Fruit fly (Drosophila melanogaster): Measurements from ENCODE around the gene Atac3.

The Atac3 gene

DNA sequence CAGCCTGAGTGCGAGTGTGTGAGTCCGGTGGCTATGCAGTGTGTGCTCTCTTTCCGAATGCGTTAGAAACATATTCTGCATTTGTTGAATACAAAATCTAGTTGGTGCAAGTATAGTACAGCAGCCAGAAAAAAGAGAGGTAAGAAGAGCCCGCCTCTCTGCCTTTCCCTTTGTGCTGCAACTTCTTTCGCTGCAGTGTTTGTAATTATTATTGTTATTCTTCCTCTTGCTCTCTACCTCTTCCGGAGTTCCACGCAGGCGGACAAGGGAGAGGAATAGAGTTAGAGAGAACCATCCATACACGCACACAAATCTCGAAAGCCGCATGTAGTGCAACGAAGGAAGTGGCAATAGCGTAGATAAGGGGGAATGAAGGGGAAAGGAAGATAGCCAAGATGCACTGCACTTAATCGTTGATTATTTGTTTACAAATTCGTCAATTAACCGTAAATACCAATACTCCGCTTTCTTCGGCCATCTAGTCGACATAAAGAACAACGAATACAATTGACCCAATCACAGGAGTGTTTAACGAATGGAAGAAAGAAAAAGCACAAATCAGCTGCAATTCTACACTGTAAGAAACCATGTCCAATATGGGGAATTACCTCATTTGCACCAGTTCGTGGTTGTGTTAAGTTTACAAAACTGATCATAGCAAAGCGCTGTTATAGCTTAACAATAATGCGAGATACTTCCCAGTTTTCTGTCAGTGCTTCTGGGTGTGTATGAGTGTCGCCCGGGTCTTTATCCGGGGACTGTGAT lies 20.0 kb upstream of the Atac3 start (continued):
- TF ChIP-seq CG42726 (GFP tag; IDR thresholded peaks at IDR 0.05; ENCODE audit: partially characterized antibody), result no peak
- peak; percentile 43; the same call in 1 of the 3 replicates for TF ChIP-seq B-H1 (GFP tag; IDR thresholded peaks at IDR 0.05)
- TF ChIP-seq CG3838 (GFP tag; optimal IDR thresholded peaks at IDR 0.05), result no peak
- TF ChIP-seq dmrt11E (tag; optimal IDR thresholded peaks at IDR 0.05), result peak; percentile 80
- peak; percentile 88 for TF ChIP-seq chm (GFP tag; IDR thresholded peaks at IDR 0.05)
- peak; percentile 62 for TF ChIP-seq tap (tag; optimal IDR thresholded peaks at IDR 0.05)
- TF ChIP-seq CG10366 (GFP tag; IDR thresholded peaks at IDR 0.05), result peak; percentile 74
- no peak for TF ChIP-seq lov (optimal IDR thresholded peaks at IDR 0.05)
- TF ChIP-seq lov (GFP tag; IDR thresholded peaks at IDR 0.05), result peak; percentile 73; the same call in 2 of the 3 replicates
- TF ChIP-seq bcd (GFP tag; optimal IDR thresholded peaks at IDR 0.05), result peak; percentile 52
- peak; percentile 40 for TF ChIP-seq CG33213 (GFP tag; optimal IDR thresholded peaks at IDR 0.05)
- TF ChIP-seq CG4820 (GFP tag; optimal IDR thresholded peaks at IDR 0.05), result peak; percentile 74
- no peak for TF ChIP-seq CG10543 (GFP tag; optimal IDR thresholded peaks at IDR 0.05)
- peak; percentile 74 for TF ChIP-seq CG1529 (GFP tag; optimal IDR thresholded peaks at IDR 0.05)
- no peak for TF ChIP-seq Sry-δ (GFP tag; optimal IDR thresholded peaks at IDR 0.05)
- TF ChIP-seq HLH3B (GFP tag; IDR thresholded peaks at IDR 0.05), result peak; percentile 80
- TF ChIP-seq stc (GFP tag; IDR thresholded peaks at IDR 0.05), result peak; percentile 68
- peak; percentile 29 for TF ChIP-seq Ets97D (GFP tag; optimal IDR thresholded peaks at IDR 0.05)
- TF ChIP-seq CG18476 (GFP tag; optimal IDR thresholded peaks at IDR 0.05), result peak; percentile 47
- TF ChIP-seq tna (GFP tag; IDR thresholded peaks at IDR 0.05; ENCODE audit: partially characterized antibody), result no peak
- peak; percentile 61 for TF ChIP-seq mam (GFP tag; optimal IDR thresholded peaks at IDR 0.05)
- TF ChIP-seq Xrp1 (GFP tag; IDR thresholded peaks at IDR 0.05), result peak; percentile 85
- peak; percentile 51 for TF ChIP-seq CG14667 (GFP tag; IDR thresholded peaks at IDR 0.05)
- TF ChIP-seq Bteb2 (GFP tag; optimal IDR thresholded peaks at IDR 0.05), result no peak
- peak; percentile 12 for TF ChIP-seq Elba2 (GFP tag; optimal IDR thresholded peaks at IDR 0.05)
- no peak for TF ChIP-seq rib (GFP tag; IDR thresholded peaks at IDR 0.05)
- TF ChIP-seq stwl (tag; optimal IDR thresholded peaks at IDR 0.05), result no peak
- TF ChIP-seq CG12219 (GFP tag; optimal IDR thresholded peaks at IDR 0.05), result peak; percentile 71
- no peak for TF ChIP-seq CG6791 (GFP tag; IDR thresholded peaks at IDR 0.05; ENCODE audit: partially characterized antibody)
- TF ChIP-seq CG11093 (GFP tag; IDR thresholded peaks at IDR 0.05), result peak; percentile 75; the same call in 2 of the 3 replicates
- TF ChIP-seq grau (tag; optimal IDR thresholded peaks at IDR 0.05), result peak; percentile 60
- peak; percentile 80 to 92 for TF ChIP-seq bsh (GFP tag; optimal IDR thresholded peaks at IDR 0.05)
- peak; percentile 76 for TF ChIP-seq Optix (GFP tag; IDR thresholded peaks at IDR 0.05)
- TF ChIP-seq Hr78 (GFP tag; optimal IDR thresholded peaks at IDR 0.05), result peak in 1 of 2 experiments; percentile 80
- no peak for TF ChIP-seq Stat92E (GFP tag; optimal IDR thresholded peaks at IDR 0.05)
- TF ChIP-seq sd (tag; optimal IDR thresholded peaks at IDR 0.05), result no peak
- no peak for TF ChIP-seq h (optimal IDR thresholded peaks at IDR 0.05)
- TF ChIP-seq ems (GFP tag; optimal IDR thresholded peaks at IDR 0.05), result peak; percentile 67
- TF ChIP-seq dmrt99B (tag; optimal IDR thresholded peaks at IDR 0.05), result peak; percentile 83
- peak; percentile 97 for TF ChIP-seq Ets65A (GFP tag)
- no peak for TF ChIP-seq MBD-R2 (GFP tag; IDR thresholded peaks at IDR 0.05)
- peak; percentile 76 for TF ChIP-seq Chrac-16 (GFP tag; optimal IDR thresholded peaks at IDR 0.05)
- peak; percentile 76 for TF ChIP-seq pum (GFP tag; optimal IDR thresholded peaks at IDR 0.05)
- no peak for TF ChIP-seq CG12104 (GFP tag; optimal IDR thresholded peaks at IDR 0.05)
- TF ChIP-seq CG3726 (GFP tag; IDR thresholded peaks at IDR 0.05), result 0 out of 3 replicates have a peak, but pooled peaks have one; percentile 44
- TF ChIP-seq en (GFP tag; optimal IDR thresholded peaks at IDR 0.05), result peak; percentile 63
- peak; percentile 67; the same call in 1 of the 3 replicates for TF ChIP-seq CG34422 (GFP tag; IDR thresholded peaks at IDR 0.05)
- no peak for TF ChIP-seq amos (GFP tag; IDR thresholded peaks at IDR 0.05; ENCODE audit: partially characterized antibody)
- TF ChIP-seq Scr (GFP tag; IDR thresholded peaks at IDR 0.05; ENCODE audit: partially characterized antibody), result no peak
- TF ChIP-seq gt (GFP tag; IDR thresholded peaks at IDR 0.05), result peak; percentile 24; the same call in 1 of the 2 replicates
